Worm (Caenorhabditis elegans) whole organism, L3 larva: ENCODE results near the gene tut-1.
A peak's percentile ranks its signal among the peaks of the same experiment; 100 is the strongest.

Experiments
- R02D3.7 ChIP-seq: fragments of 150-350 bp; optimal IDR thresholded peaks from 2 replicates; lab custom pipeline; 2014; ENCODE audit warnings: missing biosample characterization, missing genetic modification characterization
- aly-2 ChIP-seq: fragments of 150-350 bp; optimal IDR thresholded peaks from 2 replicates; lab custom pipeline; 2014; ENCODE audit warnings: missing biosample characterization, missing genetic modification characterization
- ceh-16 ChIP-seq: sonication (generic microtip); optimal IDR thresholded peaks from 2 replicates; lab custom pipeline; 2017; ENCODE audit warnings: missing biosample characterization, missing genetic modification characterization
- ceh-28 ChIP-seq: fragments of 150-350 bp; optimal IDR thresholded peaks from 2 replicates; lab custom pipeline; 2014; ENCODE audit warnings: missing biosample characterization, missing genetic modification reagents, missing genetic modification characterization
- ceh-9 ChIP-seq: sonication (generic microtip); optimal IDR thresholded peaks from 2 replicates; lab custom pipeline; 2018; ENCODE audit warnings: missing biosample characterization, missing genetic modification characterization
- daf-12 ChIP-seq: fragments of 150-350 bp; optimal IDR thresholded peaks from 2 replicates; lab custom pipeline; 2014; ENCODE audit warnings: missing biosample characterization, missing genetic modification reagents, missing genetic modification characterization
- egl-27 ChIP-seq: sonication (generic microtip); optimal IDR thresholded peaks from 4 replicates; lab custom pipeline; 2017; ENCODE audit warnings: missing biosample characterization, missing genetic modification reagents, missing genetic modification characterization
- egl-5 ChIP-seq: fragments of 150-350 bp; optimal IDR thresholded peaks from 2 replicates; lab custom pipeline; 2017; ENCODE audit warnings: missing biosample characterization, missing genetic modification reagents, missing genetic modification characterization, inconsistent platforms
- elt-1 ChIP-seq: fragments of 150-350 bp; optimal IDR thresholded peaks from 2 replicates; lab custom pipeline; 2014; ENCODE audit warnings: missing biosample characterization, missing genetic modification characterization
- elt-2 ChIP-seq: sonication (generic microtip); optimal IDR thresholded peaks from 2 replicates; lab custom pipeline; 2016; ENCODE audit warnings: missing genetic modification reagents, mild to moderate bottlenecking, missing genetic modification characterization, missing compliant biosample characterization
- elt-3 ChIP-seq, 3 experiments: fragments of 150-350 bp in 1 of 3; sonication (generic microtip) in 2 of 3; optimal IDR thresholded peaks; 2 replicates in 2 of 3; 4 replicates in 1 of 3; lab custom pipeline; 2014 to 2017; ENCODE audit warnings: missing biosample characterization in 3 of 3, missing genetic modification characterization in 3 of 3
- eor-1 ChIP-seq, 2 experiments: fragments of 150-350 bp; optimal IDR thresholded peaks; 2 replicates each; lab custom pipeline; 2014 to 2018; ENCODE audit warnings: missing biosample characterization in 2 of 2, missing genetic modification characterization in 2 of 2
- fkh-10 ChIP-seq: sonication (generic microtip); optimal IDR thresholded peaks from 2 replicates; lab custom pipeline; 2017; ENCODE audit warnings: missing biosample characterization, missing genetic modification reagents, missing genetic modification characterization
- fkh-2 ChIP-seq: fragments of 150-350 bp; optimal IDR thresholded peaks from 2 replicates; lab custom pipeline; 2014; ENCODE audit warnings: missing biosample characterization, missing genetic modification reagents, missing genetic modification characterization
- fos-1 ChIP-seq: fragments of 150-350 bp; optimal IDR thresholded peaks from 2 replicates; lab custom pipeline; 2014; ENCODE audit warnings: missing biosample characterization, missing genetic modification characterization
- hmg-11 ChIP-seq: sonication (generic microtip); optimal IDR thresholded peaks from 2 replicates; lab custom pipeline; 2016; ENCODE audit warnings: missing genetic modification characterization, missing compliant biosample characterization
- lin-15B ChIP-seq: fragments of 150-350 bp; optimal IDR thresholded peaks from 2 replicates; lab custom pipeline; 2014; ENCODE audit warnings: missing biosample characterization, missing genetic modification characterization
- lin-39 ChIP-seq: fragments of 150-350 bp; optimal IDR thresholded peaks from 2 replicates; lab custom pipeline; 2018; ENCODE audit warnings: missing biosample characterization, missing genetic modification reagents, missing genetic modification characterization
- mdl-1 ChIP-seq: fragments of 150-350 bp; optimal IDR thresholded peaks from 2 replicates; lab custom pipeline; 2014; ENCODE audit warnings: missing biosample characterization, missing genetic modification characterization
- mml-1 ChIP-seq: fragments of 150-350 bp; sonication (generic microtip); optimal IDR thresholded peaks from 3 replicates; lab custom pipeline; 2014; ENCODE audit warnings: missing biosample characterization, missing genetic modification characterization
- nfya-1 ChIP-seq: sonication (generic microtip); optimal IDR thresholded peaks from 2 replicates; lab custom pipeline; 2017; ENCODE audit warnings: missing genetic modification characterization, mild to moderate bottlenecking, missing compliant biosample characterization, antibody characterized with exemption, moderate library complexity; ENCODE audit not compliant: insufficient read depth
- nhr-11 ChIP-seq: fragments of 150-350 bp; optimal IDR thresholded peaks from 2 replicates; lab custom pipeline; 2014; ENCODE audit warnings: missing biosample characterization, missing genetic modification characterization
- nhr-12 ChIP-seq: fragments of 150-350 bp; optimal IDR thresholded peaks from 2 replicates; lab custom pipeline; 2014; ENCODE audit warnings: missing biosample characterization, missing genetic modification characterization
- nhr-25 ChIP-seq: sonication (generic microtip); optimal IDR thresholded peaks from 2 replicates; lab custom pipeline; 2017; ENCODE audit warnings: missing biosample characterization, missing genetic modification characterization
- nhr-28 ChIP-seq: fragments of 150-350 bp; optimal IDR thresholded peaks from 2 replicates; lab custom pipeline; 2014; ENCODE audit warnings: missing biosample characterization, missing genetic modification characterization
- nhr-43 ChIP-seq: sonication (generic microtip); optimal IDR thresholded peaks from 2 replicates; lab custom pipeline; 2016; ENCODE audit warnings: mild to moderate bottlenecking, missing genetic modification characterization, missing compliant biosample characterization; ENCODE audit not compliant: poor library complexity, severe bottlenecking
- nhr-77 ChIP-seq: fragments of 150-350 bp; optimal IDR thresholded peaks from 2 replicates; lab custom pipeline; 2014; ENCODE audit warnings: missing biosample characterization, missing genetic modification characterization
- pha-4 ChIP-seq: fragments of 150-350 bp; optimal IDR thresholded peaks from 2 replicates; lab custom pipeline; 2014; ENCODE audit warnings: missing biosample characterization, missing genetic modification reagents, missing genetic modification characterization
- pqm-1 ChIP-seq: fragments of 150-350 bp; optimal IDR thresholded peaks from 2 replicates; lab custom pipeline; 2017; ENCODE audit warnings: missing biosample characterization, missing genetic modification characterization, inconsistent platforms
- sea-2 ChIP-seq: fragments of 150-350 bp; sonication (generic microtip); optimal IDR thresholded peaks from 4 replicates; lab custom pipeline; 2014; ENCODE audit warnings: missing biosample characterization, missing genetic modification reagents, missing genetic modification characterization
- snpc-4 ChIP-seq: fragments of 150-350 bp; optimal IDR thresholded peaks from 2 replicates; lab custom pipeline; 2014; ENCODE audit warnings: missing biosample characterization, missing genetic modification characterization
- tbx-2 ChIP-seq: sonication (generic microtip); optimal IDR thresholded peaks from 2 replicates; lab custom pipeline; 2016; ENCODE audit warnings: mild to moderate bottlenecking, missing genetic modification characterization, missing compliant biosample characterization
- unc-39 ChIP-seq: sonication (generic microtip); optimal IDR thresholded peaks from 4 replicates; lab custom pipeline; 2017; ENCODE audit warnings: missing biosample characterization, missing genetic modification characterization
- ztf-11 ChIP-seq: fragments of 150-350 bp; optimal IDR thresholded peaks from 2 replicates; lab custom pipeline; 2014; ENCODE audit warnings: missing biosample characterization, missing genetic modification characterization
- ztf-4 ChIP-seq: fragments of 150-350 bp; optimal IDR thresholded peaks from 2 replicates; lab custom pipeline; 2014; ENCODE audit warnings: missing biosample characterization, missing genetic modification characterization

tut-1 gene

DNA sequence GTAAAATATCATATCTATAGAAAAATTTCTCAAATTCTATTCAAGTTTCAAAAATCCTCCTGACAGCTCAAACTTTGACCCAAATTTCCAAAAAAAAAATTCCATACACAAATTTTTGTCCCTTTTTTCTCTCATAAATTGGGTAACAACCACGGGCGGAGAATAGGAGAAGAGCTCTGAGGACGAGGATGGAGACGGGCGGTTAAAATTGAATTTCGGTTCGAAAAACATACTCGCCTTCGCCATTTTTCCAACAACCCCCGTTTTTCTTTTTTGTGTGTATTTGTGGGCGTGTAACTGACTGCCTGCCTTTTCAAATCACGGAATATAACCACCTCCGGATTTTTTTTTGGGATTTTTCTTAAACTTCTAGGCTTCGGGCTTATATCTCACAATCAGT is 23.8 kb downstream of the tut-1 start:
- TF ChIP-seq egl-27 (tag; lab: Kevin White, UChicago): no peak
- peak; percentile 44 for TF ChIP-seq fkh-10 (GFP tag; lab: Kevin White, UChicago)

DNA sequence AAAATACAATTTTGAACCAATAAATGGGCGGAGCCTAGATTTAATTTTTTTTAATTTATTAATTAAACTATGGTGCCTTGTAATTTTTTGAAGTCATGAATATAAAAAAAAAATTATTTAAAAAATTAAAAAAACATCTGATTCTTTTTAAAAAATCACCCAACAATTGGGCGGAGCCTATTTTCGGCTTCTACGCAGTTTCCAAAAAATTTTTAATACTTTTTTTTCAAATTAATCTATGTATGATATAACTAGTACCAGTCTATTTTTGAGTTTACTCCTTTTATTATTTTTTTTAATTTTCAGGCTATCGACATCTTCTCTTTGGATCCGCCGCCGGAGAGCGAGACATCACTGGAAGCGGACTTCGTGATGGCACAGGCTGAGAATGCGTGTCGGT is 29.8 kb downstream of the tut-1 start, which contains the start of gene tpa-1:
Gene tpa-1 (plus strand): TSS at position 301 of the 400 bp plus-strand sequence.
- TF ChIP-seq ztf-4 (tag; lab: Kevin White, UChicago) (no peak), lin-39 (tag; lab: Kevin White, UChicago) (no peak), lin-15B (no peak), mml-1 (no peak), unc-39 (no peak), nfya-1 (no peak), nhr-12 (tag; lab: Kevin White, UChicago) (no peak), ceh-28 (tag; lab: Kevin White, UChicago) (no peak), fos-1 (tag; lab: Kevin White, UChicago) (no peak), elt-2 (tag; lab: Kevin White, UChicago) (no peak), tbx-2 (tag; lab: Kevin White, UChicago) (no peak), pqm-1 (tag; lab: Kevin White, UChicago) (no peak), R02D3.7 (no peak), hmg-11 (tag; lab: Kevin White, UChicago) (no peak), sea-2 (GFP tag; lab: Kevin White, UChicago) (no peak), elt-1 (tag; lab: Kevin White, UChicago) (no peak), pha-4 (tag; lab: Kevin White, UChicago) (no peak), nhr-43 (no peak), ceh-16 (tag; lab: Kevin White, UChicago) (no peak), daf-12 (tag; lab: Kevin White, UChicago) (no peak)

DNA sequence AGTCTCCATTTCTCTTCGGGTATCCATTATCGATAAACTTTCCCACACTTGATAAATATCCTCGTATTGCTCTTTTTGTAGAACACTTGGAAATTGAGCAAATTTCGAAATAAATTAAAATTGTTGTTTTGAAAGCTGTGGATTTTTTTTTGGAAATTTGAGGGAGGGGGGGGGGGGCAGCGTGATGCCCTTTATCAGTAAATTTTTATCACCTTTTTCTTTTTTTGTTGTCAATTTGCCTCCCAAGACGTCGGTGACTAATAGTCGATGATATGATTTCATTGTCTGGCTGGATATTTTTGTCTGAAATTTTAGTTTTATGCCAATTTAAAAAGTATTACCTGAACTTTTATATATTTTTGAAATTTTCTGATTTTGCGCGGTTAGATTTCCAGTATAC is 31.5 kb downstream of the tut-1 start, which contains the start of gene scl-23:
Gene scl-23 (minus strand): TSS at position 101 of the 400 bp plus-strand sequence.
- TF ChIP-seq nhr-25: no peak
- no peak for TF ChIP-seq egl-5 (tag; lab: Kevin White, UChicago)
- no peak for TF ChIP-seq daf-12 (tag; lab: Kevin White, UChicago)
- TF ChIP-seq fkh-2 (tag; lab: Kevin White, UChicago): no peak
- no peak for TF ChIP-seq mdl-1 (tag; lab: Kevin White, UChicago)
- no peak for TF ChIP-seq tbx-2 (tag; lab: Kevin White, UChicago)
- TF ChIP-seq nhr-11 (tag; lab: Kevin White, UChicago): no peak
- no peak for TF ChIP-seq nhr-28 (tag; lab: Kevin White, UChicago)
- TF ChIP-seq nhr-43: no peak
- no peak for TF ChIP-seq nhr-77
- no peak for TF ChIP-seq snpc-4 (tag; lab: Kevin White, UChicago)
- TF ChIP-seq elt-3 (tag; optimal IDR thresholded peaks at IDR 0.05; lab: Kevin White, UChicago): no peak
- TF ChIP-seq aly-2: no peak
- TF ChIP-seq ztf-11 (tag; lab: Kevin White, UChicago): no peak
- TF ChIP-seq eor-1 (tag; optimal IDR thresholded peaks at IDR 0.05; lab: Kevin White, UChicago): no peak

DNA sequence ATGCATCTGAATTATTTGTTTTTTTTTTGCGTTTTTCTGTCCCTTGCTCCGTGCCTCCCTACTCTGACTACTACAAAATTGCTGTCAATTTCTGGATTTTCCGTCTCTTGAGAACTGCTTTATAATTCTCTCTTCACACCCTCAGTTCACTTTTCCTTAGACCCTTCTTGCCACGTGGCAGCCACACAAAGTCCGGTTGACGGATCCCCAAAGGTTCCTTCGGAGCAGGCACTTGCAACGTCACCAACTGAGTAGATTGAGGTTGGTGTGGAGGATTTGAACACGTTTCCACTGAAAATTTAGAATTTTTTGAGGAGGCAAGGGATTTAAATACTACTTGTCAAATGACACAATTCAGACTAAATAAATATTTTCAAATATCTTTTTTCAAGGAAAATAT is 34.8 kb downstream of the tut-1 start:
- TF ChIP-seq nhr-25 (no peak), ceh-9 (no peak), nfya-1 (no peak), elt-1 (tag; lab: Kevin White, UChicago) (no peak), nhr-28 (tag; lab: Kevin White, UChicago) (no peak), egl-27 (tag; lab: Kevin White, UChicago) (no peak), fkh-10 (GFP tag; lab: Kevin White, UChicago) (no peak), pqm-1 (tag; lab: Kevin White, UChicago) (no peak), ztf-4 (tag; lab: Kevin White, UChicago) (no peak)

DNA sequence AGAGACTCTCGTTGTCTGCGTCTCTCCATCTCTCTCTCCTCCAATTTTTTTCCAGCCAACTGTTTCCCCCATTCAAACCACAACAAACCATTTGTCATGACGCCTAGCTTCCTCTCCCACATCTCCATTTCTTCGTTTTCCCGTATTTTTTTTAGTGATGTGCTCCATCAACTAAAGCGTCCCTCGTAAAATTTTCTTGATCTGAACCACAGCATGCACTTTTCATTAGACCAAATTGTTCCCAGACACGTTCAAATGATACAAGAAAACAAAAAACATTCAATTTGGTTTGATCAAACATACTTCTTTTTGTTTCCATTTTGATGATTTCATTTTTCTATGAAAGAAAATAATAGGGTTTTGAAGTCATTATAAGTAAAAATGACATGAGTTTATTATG is 39.2 kb downstream of the tut-1 start:
- no peak for TF ChIP-seq ceh-16 (tag; lab: Kevin White, UChicago)
- TF ChIP-seq lin-39 (tag; lab: Kevin White, UChicago): peak; percentile 20
